Worm (Caenorhabditis elegans) whole organism, early embryonic: ENCODE results near the gene F56C3.8.

ENCODE experiments used
- F13C5.2 ChIP-seq: sonication (generic microtip); optimal IDR thresholded peaks from 2 replicates; lab custom pipeline; 2017; ENCODE audit warnings: mild to moderate bottlenecking, missing genetic modification characterization, inconsistent platforms, missing compliant biosample characterization
- aly-1 ChIP-seq: sonication (generic microtip); optimal IDR thresholded peaks from 2 replicates; lab custom pipeline; 2016; ENCODE audit warnings: missing genetic modification characterization, missing compliant biosample characterization
- ama-1 ChIP-seq: fragments of 150-350 bp; optimal IDR thresholded peaks from 2 replicates; lab custom pipeline; 2014
- ceh-36 ChIP-seq: sonication (generic microtip); optimal IDR thresholded peaks from 2 replicates; lab custom pipeline; 2016; ENCODE audit warnings: missing genetic modification characterization, inconsistent platforms, missing compliant biosample characterization
- flt-1 ChIP-seq: fragments of 200-800 bp; sonication (Bioruptor generic); IDR thresholded peaks from 2 replicates; pipeline ENCODE4 v1.3.6; 2022; ENCODE audit warnings: missing genetic modification characterization, missing compliant biosample characterization
- hmbx-1 ChIP-seq: sonication (generic microtip); optimal IDR thresholded peaks from 2 replicates; lab custom pipeline; 2016; ENCODE audit warnings: mild to moderate bottlenecking, missing genetic modification characterization, missing compliant biosample characterization
- pes-1 ChIP-seq: fragments of 200-800 bp; sonication (Bioruptor generic); IDR thresholded peaks from 2 replicates; pipeline ENCODE4 v1.3.6; 2022; ENCODE audit warnings: missing genetic modification reagents, missing genetic modification characterization, missing compliant biosample characterization
- scrt-1 ChIP-seq: fragments of 200-800 bp; sonication (Bioruptor generic); IDR thresholded peaks from 2 replicates; pipeline ENCODE4 v1.3.6; 2022; ENCODE audit warnings: missing genetic modification characterization, missing compliant biosample characterization
- tbx-11 ChIP-seq: fragments of 200-800 bp; sonication (Bioruptor generic); IDR thresholded peaks from 2 replicates; pipeline ENCODE4 v1.3.6; 2022; ENCODE audit warnings: missing genetic modification characterization, missing compliant biosample characterization
- tbx-37 ChIP-seq: fragments of 200-800 bp; sonication (Bioruptor generic); conservative IDR thresholded peaks from 2 replicates; pipeline ENCODE4 v1.3.6; 2022; ENCODE audit warnings: missing genetic modification reagents, missing genetic modification characterization, missing compliant biosample characterization

DNA sequence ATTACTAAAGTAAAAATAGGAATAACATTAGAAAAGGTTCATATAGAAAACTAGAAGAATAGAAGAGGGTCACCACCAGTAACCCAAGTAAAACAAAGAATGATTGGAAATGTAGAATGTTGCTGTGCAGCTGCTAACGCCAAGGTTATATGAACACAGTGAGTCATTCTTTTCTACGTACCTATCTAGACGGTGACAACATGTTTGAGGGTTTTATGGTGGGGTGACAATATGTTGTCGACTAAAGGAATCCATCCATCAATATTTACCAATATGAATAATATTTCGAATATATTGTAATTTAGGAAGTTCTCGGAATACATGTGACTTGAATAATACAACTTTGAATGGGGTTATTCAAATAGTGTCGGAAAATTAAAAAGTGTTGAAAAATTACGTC lies 16.8 kb upstream of the F56C3.8 start, which contains the start of gene ZK402.5:
- TF ChIP-seq ama-1, result no peak
- TF ChIP-seq aly-1, result no peak
- no peak for TF ChIP-seq pes-1 (GFP tag; lab: Robert Waterston, UW)
- no peak for TF ChIP-seq scrt-1
- TF ChIP-seq flt-1 (GFP tag; lab: Robert Waterston, UW), result no peak
- TF ChIP-seq tbx-37 (GFP tag; lab: Robert Waterston, UW), result no peak
- no peak for TF ChIP-seq tbx-11
- TF ChIP-seq F13C5.2, result no peak
- no peak for TF ChIP-seq ceh-36 (tag; lab: Kevin White, UChicago)
- TF ChIP-seq hmbx-1 (tag; lab: Kevin White, UChicago), result no peak
